Worm (Caenorhabditis elegans): ENCODE measurements around the gene F56D6.11.

DNA sequence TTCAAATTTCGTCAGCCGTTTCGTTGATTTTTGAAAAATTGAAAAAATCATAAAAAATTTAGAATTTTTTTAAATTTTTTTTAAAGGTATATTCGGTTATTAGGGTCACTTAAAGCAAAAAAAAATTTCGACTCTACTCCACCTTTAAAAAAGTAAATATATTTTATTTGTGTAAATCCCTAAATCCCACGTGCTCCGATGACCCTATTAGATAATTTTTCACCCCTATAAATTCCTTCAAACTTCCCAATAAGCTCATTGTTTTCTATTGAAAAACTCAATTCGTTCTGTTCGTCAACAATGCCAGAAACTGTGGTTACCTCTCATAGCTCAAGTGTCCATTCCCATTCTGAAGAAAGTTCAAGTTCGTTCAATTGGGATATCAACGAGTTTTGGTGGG, 6.3 kb upstream of the F56D6.11 start, which contains the start of gene F56D6.20:
- TF ChIP-seq snpc-4 (tag; optimal IDR thresholded peaks at IDR 0.05) (no peak), nhr-25 (tag; optimal IDR thresholded peaks at IDR 0.05) (no peak), elt-3 (tag; optimal IDR thresholded peaks at IDR 0.05) (no peak), nhr-77 (tag; optimal IDR thresholded peaks at IDR 0.05) (no peak), zag-1 (tag; optimal IDR thresholded peaks at IDR 0.05) (no peak), ztf-4 (tag; optimal IDR thresholded peaks at IDR 0.05) (no peak)
